Worm (Caenorhabditis elegans) whole organism, late embryonic: ENCODE measurements around the gene mac-1.

ENCODE experiments used
- C08G9.2 ChIP-seq: sonication (generic microtip); optimal IDR thresholded peaks from 2 replicates; lab custom pipeline; 2016; ENCODE audit warnings: mild to moderate bottlenecking, missing genetic modification characterization, moderate library complexity, missing compliant biosample characterization
- F13H6.1 ChIP-seq: sonication (generic microtip); optimal IDR thresholded peaks from 2 replicates; lab custom pipeline; 2016; ENCODE audit warnings: missing genetic modification characterization, missing compliant biosample characterization
- ahr-1 ChIP-seq: sonication (generic microtip); optimal IDR thresholded peaks from 2 replicates; lab custom pipeline; 2016; ENCODE audit warnings: missing genetic modification characterization, missing compliant biosample characterization
- ama-1 ChIP-seq: fragments of 150-350 bp; optimal IDR thresholded peaks from 2 replicates; lab custom pipeline; 2014
- ceh-14 ChIP-seq: sonication (generic microtip); optimal IDR thresholded peaks from 2 replicates; lab custom pipeline; 2016; ENCODE audit warnings: missing genotype, missing genetic modification characterization, missing compliant biosample characterization
- ceh-18 ChIP-seq: sonication (generic microtip); optimal IDR thresholded peaks from 2 replicates; lab custom pipeline; 2016; ENCODE audit warnings: missing genetic modification characterization, missing compliant biosample characterization
- ceh-19 ChIP-seq: fragments of 200-800 bp; sonication (Bioruptor generic); optimal IDR thresholded peaks from 2 replicates; lab custom pipeline; 2018; ENCODE audit warnings: mild to moderate bottlenecking, missing genetic modification characterization, missing compliant biosample characterization
- ceh-22 ChIP-seq: sonication (generic microtip); optimal IDR thresholded peaks from 2 replicates; lab custom pipeline; 2017; ENCODE audit warnings: missing biosample characterization, missing genetic modification characterization
- ceh-24 ChIP-seq: sonication (generic microtip); optimal IDR thresholded peaks from 2 replicates; lab custom pipeline; 2016; ENCODE audit warnings: mild to moderate bottlenecking, missing genetic modification characterization, missing compliant biosample characterization
- ceh-30 ChIP-seq: fragments of 150-350 bp; optimal IDR thresholded peaks from 2 replicates; lab custom pipeline; 2014; ENCODE audit warnings: missing biosample characterization, missing genetic modification characterization
- ceh-31 ChIP-seq: sonication (generic microtip); optimal IDR thresholded peaks from 2 replicates; lab custom pipeline; 2016; ENCODE audit warnings: missing genetic modification characterization, missing compliant biosample characterization
- ceh-45 ChIP-seq: fragments of 200-800 bp; sonication (Bioruptor generic); IDR thresholded peaks from 2 replicates; pipeline ENCODE4 v1.3.6; 2022; ENCODE audit warnings: missing genetic modification reagents, missing genetic modification characterization, missing compliant biosample characterization
- ceh-48 ChIP-seq: sonication (generic microtip); optimal IDR thresholded peaks from 2 replicates; lab custom pipeline; 2016; ENCODE audit warnings: missing genetic modification characterization, inconsistent platforms, missing compliant biosample characterization
- ceh-6 ChIP-seq: fragments of 200-800 bp; sonication (Bioruptor generic); optimal IDR thresholded peaks from 2 replicates; lab custom pipeline; 2018; ENCODE audit warnings: mild to moderate bottlenecking, missing genetic modification characterization, missing compliant biosample characterization
- che-1 ChIP-seq: sonication (generic microtip); optimal IDR thresholded peaks from 2 replicates; lab custom pipeline; 2016; ENCODE audit warnings: mild to moderate bottlenecking, missing genetic modification characterization, missing compliant biosample characterization
- dmd-4 ChIP-seq: sonication (generic microtip); optimal IDR thresholded peaks from 2 replicates; lab custom pipeline; 2016; ENCODE audit warnings: borderline replicate concordance, missing genetic modification characterization, missing compliant biosample characterization
- dve-1 ChIP-seq: sonication (generic microtip); optimal IDR thresholded peaks from 2 replicates; lab custom pipeline; 2017; ENCODE audit warnings: antibody characterized with exemption, mild to moderate bottlenecking, missing genetic modification characterization, missing compliant biosample characterization
- elt-2 ChIP-seq: sonication (generic microtip); optimal IDR thresholded peaks from 2 replicates; lab custom pipeline; 2016; ENCODE audit warnings: missing genetic modification reagents, missing genetic modification characterization, missing compliant biosample characterization
- ets-4 ChIP-seq: sonication (generic microtip); optimal IDR thresholded peaks from 2 replicates; lab custom pipeline; 2016; ENCODE audit warnings: missing genetic modification characterization, missing compliant biosample characterization
- fax-1 ChIP-seq: sonication (generic microtip); optimal IDR thresholded peaks from 2 replicates; lab custom pipeline; 2016; ENCODE audit warnings: missing genotype, missing genetic modification characterization, missing compliant biosample characterization
- fkh-10 ChIP-seq: fragments of 150-350 bp; optimal IDR thresholded peaks from 2 replicates; lab custom pipeline; 2014; ENCODE audit warnings: missing biosample characterization, missing genetic modification reagents, missing genetic modification characterization
- fkh-6 ChIP-seq: sonication (generic microtip); optimal IDR thresholded peaks from 2 replicates; lab custom pipeline; 2016; ENCODE audit warnings: missing genetic modification characterization, missing compliant biosample characterization
- hlh-13 ChIP-seq: fragments of 200-800 bp; sonication (Bioruptor generic); optimal IDR thresholded peaks from 2 replicates; lab custom pipeline; 2018; ENCODE audit warnings: mild to moderate bottlenecking, missing genetic modification characterization, missing compliant biosample characterization
- hlh-15 ChIP-seq: sonication (generic microtip); optimal IDR thresholded peaks from 2 replicates; lab custom pipeline; 2016; ENCODE audit warnings: missing genetic modification characterization, missing compliant biosample characterization
- hlh-30 ChIP-seq: sonication (generic microtip); optimal IDR thresholded peaks from 2 replicates; lab custom pipeline; 2017; ENCODE audit warnings: antibody characterized with exemption, missing genetic modification characterization, missing compliant biosample characterization; ENCODE audit not compliant: insufficient read depth
- hlh-6 ChIP-seq: sonication (generic microtip); optimal IDR thresholded peaks from 2 replicates; lab custom pipeline; 2016; ENCODE audit warnings: missing genotype, missing genetic modification characterization, missing compliant biosample characterization
- hlh-8 ChIP-seq: sonication (generic microtip); optimal IDR thresholded peaks from 2 replicates; lab custom pipeline; 2016; ENCODE audit warnings: missing genotype, missing genetic modification characterization, missing compliant biosample characterization
- lim-6 ChIP-seq: sonication (generic microtip); optimal IDR thresholded peaks from 2 replicates; lab custom pipeline; 2016; ENCODE audit warnings: missing genetic modification characterization, missing compliant biosample characterization
- madf-2 ChIP-seq: sonication (generic microtip); optimal IDR thresholded peaks from 2 replicates; lab custom pipeline; 2017; ENCODE audit warnings: missing genetic modification characterization, missing compliant biosample characterization
- nfya-1 ChIP-seq: sonication (generic microtip); optimal IDR thresholded peaks from 2 replicates; lab custom pipeline; 2017; ENCODE audit warnings: missing genetic modification characterization, mild to moderate bottlenecking, missing compliant biosample characterization, antibody characterized with exemption, moderate library complexity
- nhr-11 ChIP-seq: fragments of 150-350 bp; optimal IDR thresholded peaks from 2 replicates; lab custom pipeline; 2014; ENCODE audit warnings: missing biosample characterization, missing genetic modification characterization
- npax-4 ChIP-seq: sonication (generic microtip); optimal IDR thresholded peaks from 2 replicates; lab custom pipeline; 2016; ENCODE audit warnings: missing genetic modification characterization, missing compliant biosample characterization
- odd-2 ChIP-seq: sonication (generic microtip); optimal IDR thresholded peaks from 2 replicates; lab custom pipeline; 2017; ENCODE audit warnings: antibody characterized with exemption, mild to moderate bottlenecking, missing genetic modification characterization, missing compliant biosample characterization
- pag-3 ChIP-seq: sonication (generic microtip); optimal IDR thresholded peaks from 2 replicates; lab custom pipeline; 2016; ENCODE audit warnings: missing compliant biosample characterization, missing genetic modification characterization, borderline replicate concordance
- pax-1 ChIP-seq: fragments of 150-350 bp; optimal IDR thresholded peaks from 2 replicates; lab custom pipeline; 2014; ENCODE audit warnings: missing biosample characterization, missing genetic modification characterization
- pha-2 ChIP-seq: sonication (generic microtip); optimal IDR thresholded peaks from 2 replicates; lab custom pipeline; 2017; ENCODE audit warnings: mild to moderate bottlenecking, missing genetic modification characterization, missing compliant biosample characterization
- pha-4 ChIP-seq: fragments of 150-350 bp; optimal IDR thresholded peaks from 2 replicates; lab custom pipeline; 2018; ENCODE audit warnings: missing biosample characterization, missing genetic modification reagents, missing genetic modification characterization
- pqm-1 ChIP-seq: sonication (generic microtip); optimal IDR thresholded peaks from 2 replicates; lab custom pipeline; 2016; ENCODE audit warnings: missing genetic modification characterization, missing compliant biosample characterization
- ref-2 ChIP-seq: sonication (generic microtip); optimal IDR thresholded peaks from 2 replicates; lab custom pipeline; 2016; ENCODE audit warnings: missing genetic modification characterization, missing compliant biosample characterization
- sdc-2 ChIP-seq: sonication (generic microtip); optimal IDR thresholded peaks from 2 replicates; lab custom pipeline; 2016; ENCODE audit warnings: missing genotype, missing genetic modification characterization, missing compliant biosample characterization
- sox-2 ChIP-seq: fragments of 200-800 bp; sonication (Bioruptor generic); IDR thresholded peaks from 2 replicates; pipeline ENCODE4 v1.3.6; 2022; ENCODE audit warnings: missing genetic modification reagents, missing genetic modification characterization, missing compliant biosample characterization
- sox-4 ChIP-seq: sonication (generic microtip); optimal IDR thresholded peaks from 2 replicates; lab custom pipeline; 2017; ENCODE audit warnings: mild to moderate bottlenecking, missing genetic modification characterization, inconsistent platforms, missing compliant biosample characterization
- syd-9 ChIP-seq: sonication (generic microtip); optimal IDR thresholded peaks from 2 replicates; lab custom pipeline; 2016; ENCODE audit warnings: mild to moderate bottlenecking, missing genetic modification characterization, moderate library complexity, missing compliant biosample characterization
- tbx-2 ChIP-seq: sonication (generic microtip); optimal IDR thresholded peaks from 2 replicates; lab custom pipeline; 2016; ENCODE audit warnings: missing genetic modification characterization, missing compliant biosample characterization
- tbx-7 ChIP-seq: sonication (generic microtip); optimal IDR thresholded peaks from 2 replicates; lab custom pipeline; 2016; ENCODE audit warnings: missing genotype, missing genetic modification characterization, missing compliant biosample characterization
- ttx-3 ChIP-seq: sonication (generic microtip); optimal IDR thresholded peaks from 2 replicates; lab custom pipeline; 2016; ENCODE audit warnings: missing genetic modification reagents, missing genetic modification characterization, missing compliant biosample characterization
- unc-3 ChIP-seq, 2 experiments: fragments of 200-800 bp in 1 of 2; sonication (Bioruptor generic) in 1 of 2; sonication (generic microtip) in 1 of 2; conservative IDR thresholded peaks in 1 of 2; optimal IDR thresholded peaks in 1 of 2; 2 replicates each; pipeline versions ENCODE4 v1.3.6 to Lab custom; 2016 to 2022; ENCODE audit warnings: missing compliant biosample characterization in 2 of 2, missing genetic modification characterization in 2 of 2, missing genetic modification reagents in 1 of 2
- unc-42 ChIP-seq: sonication (generic microtip); optimal IDR thresholded peaks from 2 replicates; lab custom pipeline; 2016; ENCODE audit warnings: missing genotype, missing genetic modification characterization, missing compliant biosample characterization
- unc-55 ChIP-seq: sonication (generic microtip); optimal IDR thresholded peaks from 2 replicates; lab custom pipeline; 2017; ENCODE audit warnings: missing biosample characterization, missing genetic modification reagents, missing genetic modification characterization
- unc-86 ChIP-seq: sonication (generic microtip); optimal IDR thresholded peaks from 2 replicates; lab custom pipeline; 2016; ENCODE audit warnings: missing genetic modification characterization, missing compliant biosample characterization
- zip-5 ChIP-seq: sonication (generic microtip); optimal IDR thresholded peaks from 2 replicates; lab custom pipeline; 2016; ENCODE audit warnings: missing genetic modification characterization, missing compliant biosample characterization
- ztf-16 ChIP-seq: sonication (generic microtip); optimal IDR thresholded peaks from 2 replicates; lab custom pipeline; 2017; ENCODE audit warnings: missing genetic modification characterization, missing compliant biosample characterization

mac-1 gene

DNA sequence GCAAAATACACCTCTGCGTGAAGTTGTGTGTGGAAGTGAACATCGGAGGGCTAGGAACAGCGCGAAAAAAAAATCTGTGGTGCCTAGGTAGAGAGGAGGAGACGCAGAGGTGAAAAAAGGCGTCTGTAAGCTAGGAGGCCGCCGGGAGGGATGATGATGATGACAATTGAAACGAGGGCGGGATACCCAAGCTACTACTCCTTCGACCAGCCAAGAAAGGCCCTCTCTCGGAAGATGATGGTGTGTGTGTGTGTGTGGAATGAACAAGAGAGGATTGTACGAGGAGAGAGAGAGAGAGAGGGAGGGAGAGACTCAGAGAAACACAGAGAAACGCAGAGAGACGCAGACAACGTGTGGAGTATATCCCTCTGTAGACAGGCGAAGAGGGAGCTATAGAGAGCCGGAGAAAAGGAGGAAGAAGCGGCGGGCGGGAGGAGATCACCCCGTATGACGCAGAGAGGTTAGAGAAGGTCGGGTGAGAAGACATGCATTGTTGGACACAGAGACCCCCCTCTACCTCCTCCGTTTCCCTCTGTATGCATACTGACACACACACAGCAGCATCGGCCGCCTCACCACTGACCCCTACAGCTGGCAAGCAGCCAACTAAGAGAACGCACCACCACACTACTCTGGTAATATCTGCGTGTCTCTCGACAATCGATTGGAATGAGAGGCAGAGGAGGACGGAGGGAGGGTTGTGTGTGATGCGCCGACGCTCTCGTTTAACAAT lies 14.4 kb upstream of the mac-1 start:
- TF ChIP-seq ceh-6 (GFP tag; lab: Kevin White, UChicago), result peak; percentile 13
- TF ChIP-seq unc-3 (GFP tag; conservative IDR thresholded peaks at IDR 0.05; lab: Robert Waterston, UW), result peak; percentile 36; the same call in 1 of the 2 replicates
- TF ChIP-seq unc-3 (tag; optimal IDR thresholded peaks at IDR 0.05; lab: Kevin White, UChicago), result no peak
- TF ChIP-seq pha-2 (tag; lab: Kevin White, UChicago), result peak; percentile 58
- TF ChIP-seq fax-1 (tag; lab: Kevin White, UChicago), result no peak
- no peak for TF ChIP-seq elt-2 (tag; lab: Kevin White, UChicago)
- no peak for TF ChIP-seq ceh-45 (GFP tag; lab: Robert Waterston, UW)
- TF ChIP-seq ceh-31 (tag; lab: Kevin White, UChicago), result peak; percentile 84
- peak; percentile 48 for TF ChIP-seq unc-55
- TF ChIP-seq lim-6 (tag; lab: Kevin White, UChicago), result no peak
- peak; percentile 73 for TF ChIP-seq F13H6.1 (tag; lab: Kevin White, UChicago)
- peak; percentile 85 for TF ChIP-seq ceh-48 (tag; lab: Kevin White, UChicago)
- TF ChIP-seq odd-2, result no peak
- peak; percentile 91 for TF ChIP-seq tbx-2 (tag; lab: Kevin White, UChicago)
- no peak for TF ChIP-seq fkh-6 (tag; lab: Kevin White, UChicago)
- TF ChIP-seq madf-2 (tag; lab: Kevin White, UChicago), result peak; percentile 75
- TF ChIP-seq hlh-30 (tag; lab: Kevin White, UChicago), result peak; percentile 69
- TF ChIP-seq hlh-13, result no peak
- peak; percentile 26 for TF ChIP-seq dmd-4 (tag; lab: Kevin White, UChicago)
- no peak for TF ChIP-seq npax-4 (tag; lab: Kevin White, UChicago)
- TF ChIP-seq ceh-19 (GFP tag; lab: Kevin White, UChicago), result peak; percentile 63
- TF ChIP-seq hlh-15 (tag; lab: Kevin White, UChicago), result no peak
- peak; percentile 57 for TF ChIP-seq hlh-8 (tag; lab: Kevin White, UChicago)
- peak; percentile 93 for TF ChIP-seq ref-2 (tag; lab: Kevin White, UChicago)
- TF ChIP-seq nhr-11, result no peak
- no peak for TF ChIP-seq fkh-10 (GFP tag; lab: Kevin White, UChicago)
- TF ChIP-seq ahr-1 (tag; lab: Kevin White, UChicago), result no peak
- TF ChIP-seq che-1, result no peak
- TF ChIP-seq pax-1 (tag; lab: Kevin White, UChicago), result no peak
- TF ChIP-seq syd-9, result peak; percentile 77
- no peak for TF ChIP-seq hlh-6 (tag; lab: Kevin White, UChicago)
- no peak for TF ChIP-seq zip-5 (tag; lab: Kevin White, UChicago)
- TF ChIP-seq tbx-7 (tag; lab: Kevin White, UChicago), result peak; percentile 43
- TF ChIP-seq nfya-1 (tag; lab: Kevin White, UChicago), result peak; percentile 72
- peak; percentile 55 for TF ChIP-seq ceh-30 (tag; lab: Kevin White, UChicago)
- peak; percentile 18 for TF ChIP-seq ama-1
- no peak for TF ChIP-seq C08G9.2 (tag; lab: Kevin White, UChicago)
- TF ChIP-seq ceh-24 (tag; lab: Kevin White, UChicago), result no peak
- TF ChIP-seq ceh-18, result peak; percentile 97
- TF ChIP-seq sdc-2 (tag; lab: Kevin White, UChicago), result peak; percentile 35
- TF ChIP-seq sox-2 (GFP tag; lab: Robert Waterston, UW), result peak; percentile 16; the same call in 1 of the 2 replicates
- TF ChIP-seq unc-86 (tag; lab: Kevin White, UChicago), result peak; percentile 43
- peak; percentile 90 for TF ChIP-seq dve-1 (tag; lab: Kevin White, UChicago)
- TF ChIP-seq ets-4 (tag; lab: Kevin White, UChicago), result peak; percentile 15
- no peak for TF ChIP-seq pha-4 (tag; lab: Kevin White, UChicago)
- no peak for TF ChIP-seq pag-3 (tag; lab: Kevin White, UChicago)
- peak; percentile 26 for TF ChIP-seq ceh-22 (tag; lab: Kevin White, UChicago)
- TF ChIP-seq unc-42 (tag; lab: Kevin White, UChicago), result peak; percentile 70
- TF ChIP-seq sox-4 (tag; lab: Kevin White, UChicago), result peak; percentile 12
- TF ChIP-seq pqm-1 (tag; lab: Kevin White, UChicago), result no peak
- TF ChIP-seq ttx-3 (tag; lab: Kevin White, UChicago), result no peak
- TF ChIP-seq ceh-14, result peak; percentile 71
- TF ChIP-seq ztf-16 (tag; lab: Kevin White, UChicago), result peak; percentile 69
